Fruit fly (Drosophila melanogaster): ENCODE measurements around the gene bigmax.

bigmax gene

DNA sequence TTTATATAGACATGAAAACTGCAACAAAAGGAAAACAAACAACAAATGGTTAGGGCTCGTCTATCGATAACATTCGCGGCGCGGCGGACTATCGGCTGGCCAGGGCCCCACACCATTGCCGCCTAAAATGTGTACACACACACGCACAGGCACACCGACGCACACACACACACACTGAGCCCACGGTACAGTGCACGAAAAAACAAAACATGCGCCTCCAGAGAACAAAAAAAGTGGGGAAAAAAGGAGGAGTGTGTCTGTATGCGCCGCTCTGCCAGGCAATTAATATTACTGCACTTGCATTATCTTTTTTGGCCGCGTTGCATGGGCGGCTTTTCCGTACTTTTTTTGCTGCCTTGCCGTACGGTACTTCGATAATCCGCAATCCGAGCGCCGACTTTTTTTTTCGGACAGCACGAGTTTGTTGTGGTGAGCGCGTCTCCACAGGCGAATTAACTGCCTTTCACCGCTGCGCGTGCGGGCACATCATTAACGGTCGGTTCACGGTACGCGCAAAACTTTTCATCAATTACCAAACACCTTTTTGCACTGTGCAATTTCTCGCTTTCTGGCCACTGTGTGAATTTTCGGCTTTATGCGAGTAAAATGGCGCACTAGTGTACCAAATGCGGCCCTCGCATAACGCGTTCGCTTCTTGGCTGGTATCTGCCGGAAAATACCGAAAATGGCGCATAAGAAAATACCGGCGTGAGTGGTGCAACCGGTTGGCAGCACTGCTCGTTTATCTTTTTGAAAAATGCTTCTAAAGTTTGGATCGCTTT lies 24.7 kb downstream of the bigmax start, which contains the start of gene woc (continued):
- TF ChIP-seq CG4404 (GFP tag; IDR thresholded peaks at IDR 0.05) (peak; percentile 37; the same call in 1 of the 2 replicates), CG5245 (GFP tag; optimal IDR thresholded peaks at IDR 0.05) (no peak), CG11093 (GFP tag; IDR thresholded peaks at IDR 0.05) (0 out of 3 replicates have a peak, but pooled peaks have one; percentile 21), Dip3 (GFP tag; optimal IDR thresholded peaks at IDR 0.05) (peak; percentile 28), al (GFP tag; IDR thresholded peaks at IDR 0.05) (no peak), sug (tag; optimal IDR thresholded peaks at IDR 0.05) (no peak), CG6813 (GFP tag; optimal IDR thresholded peaks at IDR 0.05) (peak; percentile 40), psq (GFP tag; optimal IDR thresholded peaks at IDR 0.05) (no peak), CG15479 (GFP tag; optimal IDR thresholded peaks at IDR 0.05) (peak; percentile 85), tna (GFP tag; IDR thresholded peaks at IDR 0.05; ENCODE audit: partially characterized antibody) (peak; percentile 88), ac (GFP tag; optimal IDR thresholded peaks at IDR 0.05) (no peak), gfzf (GFP tag; optimal IDR thresholded peaks at IDR 0.05) (peak; percentile 96), CG3065 (GFP tag; optimal IDR thresholded peaks at IDR 0.05) (no peak), pros (GFP tag; optimal IDR thresholded peaks at IDR 0.05) (no peak), cato (GFP tag; optimal IDR thresholded peaks at IDR 0.05; ENCODE audit: borderline replicate concordance) (no peak), H2.0 (GFP tag; IDR thresholded peaks at IDR 0.05) (no peak), C15 (GFP tag; IDR thresholded peaks at IDR 0.05) (no peak), CG12942 (GFP tag; optimal IDR thresholded peaks at IDR 0.05) (no peak), CG6854 (GFP tag; optimal IDR thresholded peaks at IDR 0.05) (no peak), Fer3 (tag; optimal IDR thresholded peaks at IDR 0.05) (no peak), CG30403 (GFP tag; optimal IDR thresholded peaks at IDR 0.05) (peak; percentile 73), repo (GFP tag; optimal IDR thresholded peaks at IDR 0.05) (peak; percentile 46), PHDP (tag; optimal IDR thresholded peaks at IDR 0.05) (no peak), Dref (GFP tag; IDR thresholded peaks at IDR 0.05) (peak; percentile 95), knrl (GFP tag; IDR thresholded peaks at IDR 0.05; ENCODE audit: partially characterized antibody) (peak; percentile 67; the same call in 2 of the 3 replicates), Hmx (GFP tag; optimal IDR thresholded peaks at IDR 0.05) (no peak), luna (GFP tag; optimal IDR thresholded peaks at IDR 0.05) (no peak), BtbVII (GFP tag; optimal IDR thresholded peaks at IDR 0.05) (peak; percentile 36), Hr51 (GFP tag; optimal IDR thresholded peaks at IDR 0.05) (peak in 1 of 2 experiments; percentile 39), CG8388 (GFP tag; optimal IDR thresholded peaks at IDR 0.05) (peak; percentile 99), az2 (GFP tag; optimal IDR thresholded peaks at IDR 0.05) (peak; percentile 27), dpn (GFP tag; optimal IDR thresholded peaks at IDR 0.05) (peak; percentile 41 to 54), maf-S (GFP tag; optimal IDR thresholded peaks at IDR 0.05) (peak; percentile 72), CoRest (tag; optimal IDR thresholded peaks at IDR 0.05) (peak; percentile 51), crol (GFP tag; IDR thresholded peaks at IDR 0.05) (no peak), CG7839 (tag; optimal IDR thresholded peaks at IDR 0.05) (no peak), pho (GFP tag; optimal IDR thresholded peaks at IDR 0.05) (peak; percentile 61), CG9876 (GFP tag; optimal IDR thresholded peaks at IDR 0.05) (no peak), Mrtf (GFP tag; IDR thresholded peaks at IDR 0.05) (peak; percentile 29; the same call in 1 of the 3 replicates), tup (GFP tag; optimal IDR thresholded peaks at IDR 0.05) (no peak), Ets65A (GFP tag) (peak; percentile 95), Myb (GFP tag; optimal IDR thresholded peaks at IDR 0.05) (peak; percentile 73), Ssrp (tag; optimal IDR thresholded peaks at IDR 0.05) (no peak), CG2120 (GFP tag; optimal IDR thresholded peaks at IDR 0.05) (peak; percentile 78), unpg (GFP tag; optimal IDR thresholded peaks at IDR 0.05) (no peak), CG10209 (GFP tag; optimal IDR thresholded peaks at IDR 0.05) (peak; percentile 35), CG10267 (tag; optimal IDR thresholded peaks at IDR 0.05) (peak; percentile 23), cad (GFP tag; optimal IDR thresholded peaks at IDR 0.05) (no peak), CG12071 (GFP tag; optimal IDR thresholded peaks at IDR 0.05) (no peak)

Data from whole organism, embryonic.